1 worm cellular context compared by ENCODE assay signal in genomic region chrIII:4194349-4195110, ce11.
TF ChIP-seq lines count a peak whose summit lies in the region.

No protein-coding gene starts in this region.

TF ChIP-seq in whole organism, L1 larva, 84 proteins besides CTCF, POLR2A, EP300 and RAD21 (continued from another document):
- TF ChIP-seq nhr-71 (tag; optimal IDR thresholded peaks at IDR 0.05; lab: Kevin White, UChicago) (no peak), unc-62 (GFP tag; optimal IDR thresholded peaks at IDR 0.05; lab: Kevin White, UChicago) (no peak)
